Worm (Caenorhabditis elegans) whole organism, L1 larva: Measurements from ENCODE around the gene dhs-9.

ENCODE experiments used
- ceh-88 ChIP-seq: fragments of 200-800 bp; sonication (Bioruptor generic); IDR thresholded peaks from 2 replicates; pipeline ENCODE4 v1.3.6; 2022; ENCODE audit warnings: missing genetic modification characterization, missing compliant biosample characterization
- fos-1 ChIP-seq: fragments of 150-350 bp; optimal IDR thresholded peaks from 2 replicates; lab custom pipeline; 2014; ENCODE audit warnings: missing biosample characterization, missing genetic modification characterization
- lsy-2 ChIP-seq, 2 experiments: fragments of 150-350 bp; optimal IDR thresholded peaks; 2 replicates each; lab custom pipeline; 2014; ENCODE audit warnings: missing biosample characterization in 2 of 2, missing genetic modification characterization in 2 of 2
- nhr-12 ChIP-seq: sonication (generic microtip); optimal IDR thresholded peaks from 2 replicates; lab custom pipeline; 2017; ENCODE audit warnings: missing biosample characterization, missing genetic modification characterization
- nhr-28 ChIP-seq: fragments of 150-350 bp; optimal IDR thresholded peaks from 2 replicates; lab custom pipeline; 2014; ENCODE audit warnings: missing biosample characterization, missing genetic modification characterization
- snpc-4 ChIP-seq: fragments of 150-350 bp; optimal IDR thresholded peaks from 2 replicates; lab custom pipeline; 2014; ENCODE audit warnings: missing biosample characterization, missing genetic modification characterization
- unc-62 ChIP-seq: fragments of 150-350 bp; optimal IDR thresholded peaks from 2 replicates; lab custom pipeline; 2014; ENCODE audit warnings: missing biosample characterization, missing genetic modification reagents, missing genetic modification characterization
- ztf-4 ChIP-seq: fragments of 150-350 bp; optimal IDR thresholded peaks from 2 replicates; lab custom pipeline; 2014; ENCODE audit warnings: missing biosample characterization, missing genetic modification characterization

DNA sequence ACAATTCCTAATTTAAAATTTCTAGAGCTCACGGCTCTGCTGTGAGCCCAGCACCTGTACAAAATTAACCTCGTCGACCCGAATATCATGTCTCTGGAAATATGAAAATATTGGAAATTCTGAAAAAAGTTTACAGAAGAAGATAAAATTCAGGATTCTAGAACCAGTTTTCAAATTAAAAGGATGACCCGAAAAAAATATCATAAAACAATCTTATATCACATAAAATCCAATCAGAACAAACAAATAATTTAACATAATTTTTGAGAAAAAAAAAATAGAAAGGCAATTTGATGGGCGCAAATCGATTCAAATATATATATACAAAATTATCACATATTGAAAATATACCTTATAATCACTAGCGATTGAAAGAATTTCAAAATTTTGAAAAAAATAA is 17.5 kb upstream of the dhs-9 start, which contains the start of gene Y32H12A.7:
- TF ChIP-seq ztf-4 (tag; lab: Kevin White, UChicago) (no peak), unc-62 (no peak), nhr-12 (no peak), snpc-4 (tag; lab: Kevin White, UChicago) (no peak), nhr-28 (tag; lab: Kevin White, UChicago) (no peak), ceh-88 (no peak), fos-1 (tag; lab: Kevin White, UChicago) (no peak), lsy-2 (tag; optimal IDR thresholded peaks at IDR 0.05; lab: Kevin White, UChicago) (no peak)
